Worm (Caenorhabditis elegans) whole organism, L2 larva: Measurements from ENCODE around the gene F54D12.8.

Source experiments
- R02D3.7 ChIP-seq: fragments of 150-350 bp; optimal IDR thresholded peaks from 2 replicates; lab custom pipeline; 2014; ENCODE audit warnings: missing biosample characterization, missing genetic modification characterization
- ZK546.5 ChIP-seq: sonication (generic microtip); optimal IDR thresholded peaks from 2 replicates; lab custom pipeline; 2017; ENCODE audit warnings: missing biosample characterization, missing genetic modification characterization
- aly-2 ChIP-seq: fragments of 150-350 bp; optimal IDR thresholded peaks from 2 replicates; lab custom pipeline; 2014; ENCODE audit warnings: missing biosample characterization, missing genetic modification characterization
- elt-3 ChIP-seq: sonication (generic microtip); optimal IDR thresholded peaks from 2 replicates; lab custom pipeline; 2017; ENCODE audit warnings: missing biosample characterization, missing genetic modification characterization
- lin-13 ChIP-seq: fragments of 150-350 bp; optimal IDR thresholded peaks from 2 replicates; lab custom pipeline; 2014; ENCODE audit warnings: missing biosample characterization, missing genetic modification reagents, missing genetic modification characterization
- lsy-2 ChIP-seq, 2 experiments: fragments of 150-350 bp in 1 of 2; sonication (generic microtip) in 1 of 2; optimal IDR thresholded peaks; 2 replicates each; lab custom pipeline; 2014 to 2017; ENCODE audit warnings: missing biosample characterization in 2 of 2, missing genetic modification characterization in 2 of 2
- mab-5 ChIP-seq: fragments of 150-350 bp; optimal IDR thresholded peaks from 2 replicates; lab custom pipeline; 2014; ENCODE audit warnings: missing biosample characterization, missing genetic modification characterization
- nhr-11 ChIP-seq: fragments of 150-350 bp; optimal IDR thresholded peaks from 2 replicates; lab custom pipeline; 2014; ENCODE audit warnings: missing biosample characterization, missing genetic modification characterization
- nhr-6 ChIP-seq: fragments of 150-350 bp; optimal IDR thresholded peaks from 2 replicates; lab custom pipeline; 2014; ENCODE audit warnings: missing biosample characterization, missing genetic modification characterization
- skn-1 ChIP-seq: sonication (generic microtip); optimal IDR thresholded peaks from 2 replicates; lab custom pipeline; 2017; ENCODE audit warnings: missing biosample characterization, missing genetic modification characterization
- snpc-4 ChIP-seq: fragments of 150-350 bp; optimal IDR thresholded peaks from 2 replicates; lab custom pipeline; 2014; ENCODE audit warnings: missing biosample characterization, missing genetic modification characterization
- unc-39 ChIP-seq: fragments of 150-350 bp; optimal IDR thresholded peaks from 2 replicates; lab custom pipeline; 2014; ENCODE audit warnings: missing biosample characterization, missing genetic modification characterization
- unc-62 ChIP-seq: fragments of 150-350 bp; optimal IDR thresholded peaks from 2 replicates; lab custom pipeline; 2014; ENCODE audit warnings: missing biosample characterization, missing genetic modification reagents, missing genetic modification characterization

DNA sequence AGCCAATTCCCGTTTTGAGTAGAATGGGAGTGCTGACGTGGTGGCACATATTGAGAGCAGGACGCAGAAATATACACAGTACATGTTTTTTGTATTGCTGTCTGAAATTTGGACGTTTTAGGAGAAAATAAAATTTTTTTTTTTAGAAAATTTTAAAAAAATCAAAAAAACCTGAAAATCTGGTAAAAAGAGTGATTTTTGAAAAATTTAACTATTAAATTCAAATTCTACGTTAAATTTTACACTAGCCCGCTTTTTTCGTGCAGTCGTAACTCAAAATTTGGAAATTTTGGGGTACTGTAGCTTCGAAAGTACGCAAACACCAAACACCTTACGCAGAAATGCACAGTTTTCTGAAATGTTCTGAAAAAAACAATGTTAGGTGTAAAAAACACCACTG, 39.9 kb downstream of the F54D12.8 start, which contains the start of gene C13A10.2:
- TF ChIP-seq nhr-11 (tag; lab: Kevin White, UChicago) (no peak), lsy-2 (tag; optimal IDR thresholded peaks at IDR 0.05; lab: Kevin White, UChicago) (no peak), ZK546.5 (no peak), snpc-4 (tag; lab: Kevin White, UChicago) (no peak), skn-1 (tag; lab: Kevin White, UChicago) (no peak), lin-13 (no peak), unc-39 (tag; lab: Kevin White, UChicago) (no peak), aly-2 (tag; lab: Kevin White, UChicago) (no peak), nhr-6 (tag; lab: Kevin White, UChicago) (no peak), R02D3.7 (tag; lab: Kevin White, UChicago) (no peak), mab-5 (no peak), elt-3 (no peak), unc-62 (GFP tag; lab: Kevin White, UChicago) (no peak)
